Worm (Caenorhabditis elegans) whole organism, L3 larva: Measurements from ENCODE around the gene M02F4.2.

Source experiments
- ZK546.5 ChIP-seq: sonication (generic microtip); optimal IDR thresholded peaks from 2 replicates; lab custom pipeline; 2017; ENCODE audit warnings: missing biosample characterization, missing genetic modification characterization
- ama-1 ChIP-seq: fragments of 150-350 bp; optimal IDR thresholded peaks from 2 replicates; lab custom pipeline; 2018
- ceh-82 ChIP-seq: fragments of 150-350 bp; optimal IDR thresholded peaks from 2 replicates; lab custom pipeline; 2014; ENCODE audit warnings: missing biosample characterization, missing genetic modification characterization
- eor-1 ChIP-seq, 2 experiments: fragments of 150-350 bp; optimal IDR thresholded peaks; 2 replicates each; lab custom pipeline; 2014 to 2018; ENCODE audit warnings: missing biosample characterization in 2 of 2, missing genetic modification characterization in 2 of 2
- fos-1 ChIP-seq: fragments of 150-350 bp; optimal IDR thresholded peaks from 2 replicates; lab custom pipeline; 2014; ENCODE audit warnings: missing biosample characterization, missing genetic modification characterization
- nhr-237 ChIP-seq: fragments of 150-350 bp; optimal IDR thresholded peaks from 2 replicates; lab custom pipeline; 2014; ENCODE audit warnings: missing biosample characterization, missing genetic modification characterization
- pha-4 ChIP-seq: fragments of 150-350 bp; optimal IDR thresholded peaks from 2 replicates; lab custom pipeline; 2014; ENCODE audit warnings: missing biosample characterization, missing genetic modification reagents, missing genetic modification characterization
- pqm-1 ChIP-seq: fragments of 150-350 bp; optimal IDR thresholded peaks from 2 replicates; lab custom pipeline; 2017; ENCODE audit warnings: missing biosample characterization, missing genetic modification characterization, inconsistent platforms
- snpc-4 ChIP-seq: fragments of 150-350 bp; optimal IDR thresholded peaks from 2 replicates; lab custom pipeline; 2014; ENCODE audit warnings: missing biosample characterization, missing genetic modification characterization
- unc-62 ChIP-seq: fragments of 150-350 bp; sonication (generic microtip); optimal IDR thresholded peaks from 4 replicates; lab custom pipeline; 2014; ENCODE audit warnings: missing biosample characterization, missing genetic modification reagents, missing genetic modification characterization
- zag-1 ChIP-seq: fragments of 150-350 bp; optimal IDR thresholded peaks from 2 replicates; lab custom pipeline; 2014; ENCODE audit warnings: missing biosample characterization, missing genetic modification characterization
- ztf-4 ChIP-seq: fragments of 150-350 bp; optimal IDR thresholded peaks from 2 replicates; lab custom pipeline; 2014; ENCODE audit warnings: missing biosample characterization, missing genetic modification characterization

DNA sequence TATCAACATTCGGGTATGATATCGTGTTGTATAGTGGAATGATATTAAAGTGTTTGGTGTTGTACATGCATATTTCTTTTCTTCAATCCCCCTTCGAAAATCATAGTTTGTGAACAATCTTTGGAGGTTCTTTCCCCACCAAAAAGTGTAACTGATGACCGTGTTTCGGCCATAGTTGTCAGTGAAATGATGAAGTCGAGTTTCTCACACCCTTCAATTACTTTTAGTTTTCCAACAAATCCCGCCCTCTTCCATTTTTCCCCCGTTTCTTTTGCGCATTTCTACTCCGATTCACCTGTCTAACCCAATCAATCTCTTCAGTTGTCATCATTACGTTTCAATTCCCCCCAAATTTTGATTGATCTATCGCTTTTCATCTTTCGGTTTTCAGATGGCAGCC lies 9.0 kb downstream of the M02F4.2 start:
- TF ChIP-seq fos-1 (tag; lab: Kevin White, UChicago) (no peak), nhr-237 (tag; lab: Kevin White, UChicago) (no peak), zag-1 (tag; lab: Kevin White, UChicago) (no peak), eor-1 (tag; optimal IDR thresholded peaks at IDR 0.05; lab: Kevin White, UChicago) (no peak), snpc-4 (tag; lab: Kevin White, UChicago) (no peak), ZK546.5 (tag; lab: Kevin White, UChicago) (no peak), ztf-4 (tag; lab: Kevin White, UChicago) (no peak), unc-62 (GFP tag; lab: Kevin White, UChicago) (peak; percentile 70), pha-4 (tag; lab: Kevin White, UChicago) (no peak), ama-1 (lab: Kevin White, UChicago) (no peak), ceh-82 (tag; lab: Kevin White, UChicago) (no peak), pqm-1 (tag; lab: Kevin White, UChicago) (no peak)
